Fruit fly (Drosophila melanogaster) whole organism, wandering third instar larva: ENCODE results near the gene Eig71Ee.

ENCODE experiments used
- CrebA ChIP-seq: fragments of 200-800 bp; sonication (Bioruptor generic); optimal IDR thresholded peaks from 2 replicates; lab custom pipeline; 2016; ENCODE audit warnings: missing biosample characterization, mild to moderate bottlenecking, missing genetic modification characterization, borderline replicate concordance
- Dfd ChIP-seq: fragments of >200 bp; optimal IDR thresholded peaks from 2 replicates; lab custom pipeline; 2017; ENCODE audit warnings: missing biosample characterization, missing genetic modification characterization
- Mio ChIP-seq: sonication (Bioruptor generic); optimal IDR thresholded peaks from 2 replicates; lab custom pipeline; 2016; ENCODE audit warnings: missing biosample characterization, missing genetic modification characterization
- Vsx2 ChIP-seq: fragments of 200-300, 225-300 bp; sonication (Bioruptor generic); optimal IDR thresholded peaks from 2 replicates; lab custom pipeline; 2018; ENCODE audit warnings: missing biosample characterization, missing genetic modification characterization; ENCODE audit not compliant: partially characterized antibody
- brk ChIP-seq: fragments of 200-800 bp; sonication (Bioruptor generic); optimal IDR thresholded peaks from 2 replicates; lab custom pipeline; 2016; ENCODE audit warnings: missing biosample characterization, mild to moderate bottlenecking, missing genetic modification characterization
- dl ChIP-seq, 2 experiments: fragments of 175-275, 200-275 bp in 1 of 2; fragments of 200-275 bp in 1 of 2; sonication (Bioruptor generic); optimal IDR thresholded peaks; lab custom pipeline; 2018; ENCODE audit warnings: mild to moderate bottlenecking in 2 of 2, missing biosample characterization in 2 of 2, missing genetic modification characterization in 2 of 2, moderate library complexity in 2 of 2; ENCODE audit not compliant: partially characterized antibody in 2 of 2, insufficient read depth in 1 of 2
- foxo ChIP-seq, 2 experiments: fragments of 200-800 bp; sonication (Bioruptor generic); optimal IDR thresholded peaks; 2 replicates in 1 of 2; 3 replicates in 1 of 2; lab custom pipeline; 2016 to 2017; ENCODE audit warnings: missing biosample characterization in 2 of 2, missing genetic modification characterization in 2 of 2
- lola ChIP-seq: fragments of >200 bp; optimal IDR thresholded peaks from 2 replicates; lab custom pipeline; 2017; ENCODE audit warnings: missing biosample characterization, missing genetic modification characterization
- psq ChIP-seq: fragments of 200-800 bp; sonication (Bioruptor generic); optimal IDR thresholded peaks from 3 replicates; lab custom pipeline; 2017; ENCODE audit warnings: missing biosample characterization, mild to moderate bottlenecking, missing genetic modification characterization, moderate library complexity
- rgr ChIP-seq: fragments of 200-800 bp; sonication (Bioruptor generic); optimal IDR thresholded peaks from 3 replicates; lab custom pipeline; 2016; ENCODE audit warnings: missing biosample characterization, mild to moderate bottlenecking, missing genetic modification characterization
- sv ChIP-seq: fragments of 200-800 bp; sonication (Bioruptor generic); optimal IDR thresholded peaks from 3 replicates; lab custom pipeline; 2016; ENCODE audit warnings: missing biosample characterization, missing genetic modification characterization
- usp ChIP-seq: fragments of >200 bp; optimal IDR thresholded peaks from 2 replicates; lab custom pipeline; 2017; ENCODE audit warnings: missing biosample characterization, missing genetic modification characterization

dm6 chr3L:15604979-15605378 is 50.8 kb downstream of the Eig71Ee start:
- TF ChIP-seq lola (GFP tag; lab: Kevin White, UChicago) (no peak), CrebA (GFP tag; lab: Kevin White, UChicago) (no peak), sv (GFP tag; lab: Kevin White, UChicago) (no peak), brk (GFP tag; lab: Kevin White, UChicago) (no peak), Dfd (GFP tag; lab: Kevin White, UChicago) (peak; percentile 94), psq (GFP tag; lab: Kevin White, UChicago) (no peak), dl (GFP tag; optimal IDR thresholded peaks at IDR 0.05; lab: Kevin White, UChicago; ENCODE audit: insufficient read depth in 1 of 2, partially characterized antibody in 2 of 2) (no peak), Mio (GFP tag; lab: Kevin White, UChicago) (no peak), foxo (GFP tag; optimal IDR thresholded peaks at IDR 0.05; lab: Kevin White, UChicago) (no peak), Vsx2 (GFP tag; lab: Kevin White, UChicago) (no peak), usp (GFP tag; lab: Kevin White, UChicago) (no peak), rgr (GFP tag; lab: Kevin White, UChicago) (no peak)
